Worm (Caenorhabditis elegans): ENCODE results near the gene R166.3.
"Not testable (repeated sequence)": the region's sequence is repeated elsewhere in the genome, so short reads cannot be mapped to it uniquely, and the experiment has no call there.

Gene R166.3

ce11 chrII:10504729-10505128 is 34.4 kb downstream of the R166.3 start:
- TF ChIP-seq ceh-36 (tag; optimal IDR thresholded peaks at IDR 0.05) (no peak), hmg-4 (GFP tag; optimal IDR thresholded peaks at IDR 0.05) (peak; percentile 72)

ce11 chrII:10502491-10503063 is 36.6 kb downstream of the R166.3 start, which contains the start of gene myrf-1:
TSS of gene myrf-1 (minus strand) at chrII:10502541.
- TF ChIP-seq hnd-1 (tag; optimal IDR thresholded peaks at IDR 0.05) = no peak
- TF ChIP-seq flt-1 (GFP tag; IDR thresholded peaks at IDR 0.05) = peak; percentile 55; the same call in 1 of the 2 replicates
- TF ChIP-seq ama-1 (optimal IDR thresholded peaks at IDR 0.05) = no peak
- no peak for TF ChIP-seq ets-7 (tag; optimal IDR thresholded peaks at IDR 0.05)
- 0 out of 2 replicates have a peak, but pooled peaks have one; percentile 45 for TF ChIP-seq scrt-1 (GFP tag; IDR thresholded peaks at IDR 0.05)
- peak; percentile 86 for TF ChIP-seq hmg-4 (GFP tag; optimal IDR thresholded peaks at IDR 0.05)
- TF ChIP-seq sea-1 (GFP tag; conservative IDR thresholded peaks at IDR 0.05) = no peak
- peak; percentile 69 for TF ChIP-seq F13C5.2 (tag; optimal IDR thresholded peaks at IDR 0.05)
- no peak for TF ChIP-seq B0310.2 (tag; optimal IDR thresholded peaks at IDR 0.05)
- TF ChIP-seq tra-4 (tag; optimal IDR thresholded peaks at IDR 0.05) = no peak
- TF ChIP-seq aly-1 (tag; optimal IDR thresholded peaks at IDR 0.05) = no peak
- TF ChIP-seq ceh-13 (GFP tag; optimal IDR thresholded peaks at IDR 0.05) = no peak
- TF ChIP-seq ceh-36 (tag; optimal IDR thresholded peaks at IDR 0.05) = peak; percentile 18
- TF ChIP-seq pes-1 (GFP tag; IDR thresholded peaks at IDR 0.05) = no peak
- no peak for TF ChIP-seq tbx-37 (GFP tag; conservative IDR thresholded peaks at IDR 0.05)
- TF ChIP-seq tbx-11 (GFP tag; IDR thresholded peaks at IDR 0.05) = no peak
- no peak for TF ChIP-seq hmbx-1 (tag; optimal IDR thresholded peaks at IDR 0.05)

ce11 chrII:10501578-10501977 is 37.6 kb downstream of the R166.3 start:
- TF ChIP-seq pes-1 (GFP tag; IDR thresholded peaks at IDR 0.05) = no peak
- peak; percentile 28 for TF ChIP-seq F13C5.2 (tag; optimal IDR thresholded peaks at IDR 0.05)
- TF ChIP-seq ama-1 (optimal IDR thresholded peaks at IDR 0.05) = no peak
- no peak for TF ChIP-seq tbx-11 (GFP tag; IDR thresholded peaks at IDR 0.05)
- no peak for TF ChIP-seq aly-1 (tag; optimal IDR thresholded peaks at IDR 0.05)
- TF ChIP-seq ceh-13 (GFP tag; optimal IDR thresholded peaks at IDR 0.05) = no peak
- TF ChIP-seq hnd-1 (tag; optimal IDR thresholded peaks at IDR 0.05) = no peak
- peak; percentile 34 for TF ChIP-seq hmg-4 (GFP tag; optimal IDR thresholded peaks at IDR 0.05)
- no peak for TF ChIP-seq ets-7 (tag; optimal IDR thresholded peaks at IDR 0.05)

DNA sequence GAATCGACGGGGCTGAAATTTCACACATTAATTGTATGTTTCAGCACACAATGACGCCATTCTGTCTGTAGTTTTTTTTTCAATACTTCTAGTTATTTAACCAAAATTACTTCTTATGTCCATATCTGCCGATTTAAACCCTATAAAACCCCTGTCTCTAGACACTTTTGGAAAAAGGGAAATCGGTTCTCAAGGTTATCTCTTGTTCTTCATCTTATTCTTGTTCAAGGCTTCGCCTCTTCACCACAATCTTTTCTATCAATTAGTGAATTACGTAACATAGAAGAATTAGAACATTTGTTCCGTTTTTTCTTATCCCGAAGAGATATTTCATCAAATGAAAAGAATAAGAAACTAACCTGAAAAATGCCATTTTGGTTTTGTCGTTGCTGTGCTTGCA is 38.5 kb downstream of the R166.3 start:
- no peak for TF ChIP-seq scrt-1 (GFP tag; IDR thresholded peaks at IDR 0.05)
- no peak for TF ChIP-seq hmg-4 (GFP tag; optimal IDR thresholded peaks at IDR 0.05)
- no peak for TF ChIP-seq sea-1 (GFP tag; conservative IDR thresholded peaks at IDR 0.05)
- no peak for TF ChIP-seq B0310.2 (tag; optimal IDR thresholded peaks at IDR 0.05)
- no peak for TF ChIP-seq flt-1 (GFP tag; IDR thresholded peaks at IDR 0.05)
- no peak for TF ChIP-seq tbx-37 (GFP tag; conservative IDR thresholded peaks at IDR 0.05)
- TF ChIP-seq tra-4 (tag; optimal IDR thresholded peaks at IDR 0.05) = no peak
- TF ChIP-seq ets-7 (tag; optimal IDR thresholded peaks at IDR 0.05) = no peak
- no peak for TF ChIP-seq F13C5.2 (tag; optimal IDR thresholded peaks at IDR 0.05)
- TF ChIP-seq tbx-11 (GFP tag; IDR thresholded peaks at IDR 0.05) = no peak
- TF ChIP-seq ama-1 (optimal IDR thresholded peaks at IDR 0.05) = no peak
- TF ChIP-seq hnd-1 (tag; optimal IDR thresholded peaks at IDR 0.05) = no peak
- no peak for TF ChIP-seq pes-1 (GFP tag; IDR thresholded peaks at IDR 0.05)
- no peak for TF ChIP-seq aly-1 (tag; optimal IDR thresholded peaks at IDR 0.05)
- no peak for TF ChIP-seq ceh-36 (tag; optimal IDR thresholded peaks at IDR 0.05)
- TF ChIP-seq ceh-13 (GFP tag; optimal IDR thresholded peaks at IDR 0.05) = no peak
- no peak for TF ChIP-seq hmbx-1 (tag; optimal IDR thresholded peaks at IDR 0.05)

DNA sequence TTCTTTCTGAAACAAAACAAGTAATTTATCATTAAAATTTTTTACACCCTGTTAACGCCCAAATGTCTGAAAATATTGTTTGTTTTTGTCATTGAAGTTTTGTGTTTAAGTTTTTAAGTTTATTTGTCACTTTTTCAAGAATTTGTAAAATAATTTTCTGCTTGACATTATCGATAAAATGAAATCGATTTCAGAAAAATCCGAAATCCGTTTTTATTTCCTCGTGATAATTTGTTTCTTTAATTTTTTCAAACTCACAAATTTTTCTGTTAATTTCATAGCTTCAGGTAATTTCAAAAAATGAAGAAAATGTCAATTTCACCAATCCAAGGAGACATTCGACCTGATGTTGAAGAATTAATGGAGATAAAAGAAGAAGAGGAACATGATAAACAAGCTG is 43.2 kb downstream of the R166.3 start, which contains the start of gene ZK666.12:
Gene ZK666.12 (plus strand): TSS at position 301 of the 400 bp plus-strand sequence.
- TF ChIP-seq F13C5.2 (tag; optimal IDR thresholded peaks at IDR 0.05) (no peak), tbx-11 (GFP tag; IDR thresholded peaks at IDR 0.05) (no peak)

- TF ChIP-seq ceh-36 (tag; optimal IDR thresholded peaks at IDR 0.05) (no peak), F13C5.2 (tag; optimal IDR thresholded peaks at IDR 0.05) (no peak), flt-1 (GFP tag; IDR thresholded peaks at IDR 0.05) (no peak), aly-1 (tag; optimal IDR thresholded peaks at IDR 0.05) (no peak), tbx-37 (GFP tag; conservative IDR thresholded peaks at IDR 0.05) (no peak), tbx-11 (GFP tag; IDR thresholded peaks at IDR 0.05) (no peak), ama-1 (optimal IDR thresholded peaks at IDR 0.05) (no peak), sea-1 (GFP tag; conservative IDR thresholded peaks at IDR 0.05) (no peak), hmbx-1 (tag; optimal IDR thresholded peaks at IDR 0.05) (no peak), scrt-1 (GFP tag; IDR thresholded peaks at IDR 0.05) (no peak)
Measured at ce11 chrII:10494467-10494866, 44.7 kb downstream of the R166.3 start, which contains the start of gene ZK666.14. TSS of gene ZK666.14 (plus strand) at chrII:10494767.

ce11 chrII:10493034-10493433 is 46.1 kb downstream of the R166.3 start, which contains the start of gene ZK666.8:
TSS of gene ZK666.8 (minus strand) at chrII:10493134.
- not testable (repeated sequence) for TF ChIP-seq sea-1 (GFP tag; conservative IDR thresholded peaks at IDR 0.05); hmbx-1 (tag; optimal IDR thresholded peaks at IDR 0.05); ceh-36 (tag; optimal IDR thresholded peaks at IDR 0.05)

ce11 chrII:10490329-10490728 is 48.8 kb downstream of the R166.3 start, which contains the start of gene clec-61:
TSS of gene clec-61 (minus strand) at chrII:10490537.
- no peak for TF ChIP-seq sea-1 (GFP tag; conservative IDR thresholded peaks at IDR 0.05)
